Fruit fly (Drosophila melanogaster) whole organism, prepupa: ENCODE results near the gene CG9168.
A peak's percentile ranks its signal among the peaks of the same experiment; 100 is the strongest.

Experiments used
- Blimp-1 ChIP-seq: fragments of 200-800 bp; sonication (Bioruptor generic); optimal IDR thresholded peaks from 3 replicates; lab custom pipeline; 2017; ENCODE audit warnings: missing biosample characterization, missing genetic modification characterization, mild to moderate bottlenecking, moderate library complexity, missing genetic modification reagents
- CG10631 ChIP-seq: fragments of 200-800 bp; sonication (Bioruptor generic); optimal IDR thresholded peaks from 2 replicates; lab custom pipeline; 2016; ENCODE audit warnings: missing biosample characterization, missing genetic modification characterization
- CG11902 ChIP-seq: fragments of 200-800 bp; sonication (Bioruptor generic); optimal IDR thresholded peaks from 3 replicates; lab custom pipeline; 2016; ENCODE audit warnings: missing biosample characterization, missing genetic modification characterization
- CG8319 ChIP-seq: fragments of 200-800 bp; sonication (Bioruptor generic); optimal IDR thresholded peaks from 3 replicates; lab custom pipeline; 2016; ENCODE audit warnings: missing biosample characterization, missing genetic modification characterization
- cyc ChIP-seq: fragments of 200-800 bp; sonication (Bioruptor generic); optimal IDR thresholded peaks from 3 replicates; lab custom pipeline; 2016; ENCODE audit warnings: missing biosample characterization, missing genetic modification characterization
- fkh ChIP-seq: fragments of 200-800 bp; sonication (Bioruptor generic); optimal IDR thresholded peaks from 3 replicates; lab custom pipeline; 2017; ENCODE audit warnings: missing biosample characterization, mild to moderate bottlenecking, missing genetic modification characterization, moderate library complexity

DNA sequence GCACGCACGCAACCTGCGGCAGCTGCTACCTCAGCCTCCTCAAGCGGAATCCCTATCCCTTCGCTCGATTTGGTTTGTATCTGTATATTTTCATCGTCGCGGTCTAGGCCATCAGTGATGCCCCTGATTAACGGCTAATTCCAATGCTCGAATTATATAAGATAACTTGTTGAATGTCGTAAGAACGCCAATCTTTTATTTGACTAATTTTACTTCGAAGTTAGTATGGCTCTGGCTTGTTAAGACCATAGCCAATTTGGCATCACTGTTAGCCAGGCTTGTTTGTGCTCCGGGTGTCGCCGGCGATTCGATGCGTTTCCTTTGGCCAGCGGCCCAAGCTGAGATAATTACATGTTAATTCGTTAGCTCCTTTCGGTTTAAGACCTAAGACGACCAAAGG lies 3.2 kb downstream of the CG9168 start:
- TF ChIP-seq Blimp-1 (GFP tag; lab: Kevin White, UChicago) (no peak), CG10631 (peak; percentile 58), CG8319 (GFP tag; lab: Kevin White, UChicago) (peak; percentile 12), CG11902 (no peak), cyc (GFP tag; lab: Kevin White, UChicago) (no peak), fkh (GFP tag; lab: Kevin White, UChicago) (no peak)
